Fruit fly (Drosophila melanogaster) whole organism, embryonic: ENCODE data around the gene CG10702.

ENCODE experiments used
- Antp ChIP-seq: fragments of 200-800 bp; sonication (Bioruptor generic); optimal IDR thresholded peaks from 3 replicates; lab custom pipeline; 2016; ENCODE audit warnings: missing biosample characterization, missing genetic modification characterization
- Awh ChIP-seq: fragments of 200-800 bp; sonication (Bioruptor generic); IDR thresholded peaks from 2 replicates; pipeline ENCODE4, ENCODE4 v1.3.6; 2022; ENCODE audit warnings: missing biosample characterization, missing genetic modification characterization
- CG1024 ChIP-seq: fragments of 200-800 bp; sonication (Bioruptor generic); IDR thresholded peaks from 2 replicates; pipeline ENCODE4 v1.3.6; 2022; ENCODE audit warnings: missing biosample characterization, missing genetic modification characterization
- CG12236 ChIP-seq: fragments of 200-800 bp; sonication (Bioruptor generic); optimal IDR thresholded peaks from 2 replicates; lab custom pipeline; 2016; ENCODE audit warnings: missing biosample characterization, missing genetic modification characterization
- CG12744 ChIP-seq: fragments of 200-800 bp; sonication (Bioruptor generic); optimal IDR thresholded peaks from 2 replicates; lab custom pipeline; 2016; ENCODE audit warnings: missing biosample characterization, missing genetic modification characterization
- CG16813 ChIP-seq: fragments of 200-800 bp; sonication (Bioruptor generic); IDR thresholded peaks from 3 replicates; pipeline ENCODE4 v1.3.6; 2022; ENCODE audit warnings: missing biosample characterization, missing genetic modification characterization; ENCODE audit not compliant: partially characterized antibody
- CG17361 ChIP-seq: fragments of 200-800 bp; sonication (Bioruptor generic); IDR thresholded peaks from 3 replicates; pipeline ENCODE4 v1.3.6; 2022; ENCODE audit warnings: missing biosample characterization, missing genetic modification characterization
- CG3726 ChIP-seq: fragments of 200-800 bp; sonication (Bioruptor generic); IDR thresholded peaks from 3 replicates; pipeline ENCODE4, ENCODE4 v1.3.6; 2022; ENCODE audit warnings: missing biosample characterization, missing genetic modification characterization
- CG3838 ChIP-seq: fragments of 200-800 bp; sonication (Bioruptor generic); optimal IDR thresholded peaks from 3 replicates; lab custom pipeline; 2016; ENCODE audit warnings: missing biosample characterization, missing genetic modification characterization
- CG5180 ChIP-seq: fragments of 200-800 bp; sonication (Bioruptor generic); optimal IDR thresholded peaks from 3 replicates; lab custom pipeline; 2017; ENCODE audit warnings: missing biosample characterization, missing genetic modification characterization, mild to moderate bottlenecking, moderate library complexity, missing genetic modification reagents
- CG7372 ChIP-seq: fragments of 200-800 bp; sonication (Bioruptor generic); IDR thresholded peaks from 2 replicates; pipeline ENCODE4 v1.3.6; 2022; ENCODE audit warnings: missing biosample characterization, missing genetic modification characterization
- CG7556 ChIP-seq: fragments of 200-800 bp; sonication (Bioruptor generic); optimal IDR thresholded peaks from 2 replicates; lab custom pipeline; 2017; ENCODE audit warnings: missing biosample characterization, mild to moderate bottlenecking, missing genetic modification characterization
- CG7745 ChIP-seq: fragments of 200-800 bp; sonication (Bioruptor generic); optimal IDR thresholded peaks from 2 replicates; lab custom pipeline; 2018; ENCODE audit warnings: missing biosample characterization, mild to moderate bottlenecking, missing genetic modification characterization, moderate library complexity
- CG7963 ChIP-seq: fragments of 200-800 bp; sonication (Bioruptor generic); IDR thresholded peaks from 3 replicates; pipeline ENCODE4 v1.3.6; 2022; ENCODE audit warnings: missing biosample characterization, missing genetic modification characterization; ENCODE audit not compliant: partially characterized antibody
- CG7987 ChIP-seq: fragments of 200-800 bp; sonication (Bioruptor generic); optimal IDR thresholded peaks from 2 replicates; lab custom pipeline; 2018; ENCODE audit warnings: missing biosample characterization, mild to moderate bottlenecking, missing genetic modification characterization, moderate library complexity
- CG9215 ChIP-seq: fragments of 200-800 bp; sonication (Bioruptor generic); IDR thresholded peaks from 2 replicates; pipeline ENCODE4 v1.3.6; 2022; ENCODE audit warnings: missing biosample characterization, missing genetic modification characterization
- CHES-1-like ChIP-seq: fragments of 200-800 bp; sonication (Bioruptor generic); optimal IDR thresholded peaks from 2 replicates; lab custom pipeline; 2016; ENCODE audit warnings: missing biosample characterization, missing genetic modification characterization
- Dek ChIP-seq: fragments of 200-800 bp; sonication (Bioruptor generic); optimal IDR thresholded peaks from 3 replicates; lab custom pipeline; 2019; ENCODE audit warnings: missing biosample characterization, mild to moderate bottlenecking, missing genetic modification characterization, moderate library complexity
- Drgx ChIP-seq: fragments of 200-800 bp; sonication (Bioruptor generic); IDR thresholded peaks from 2 replicates; pipeline ENCODE4 v1.3.6; 2022; ENCODE audit warnings: missing biosample characterization, missing genetic modification characterization
- Elba2 ChIP-seq: fragments of 200-800 bp; sonication (Bioruptor generic); optimal IDR thresholded peaks from 3 replicates; lab custom pipeline; 2016; ENCODE audit warnings: missing biosample characterization, missing genetic modification characterization
- Gsc ChIP-seq: fragments of 200-800 bp; sonication (Bioruptor generic); IDR thresholded peaks from 2 replicates; pipeline ENCODE4 v1.3.6; 2022; ENCODE audit warnings: missing biosample characterization, missing genetic modification characterization
- MBD-R2 ChIP-seq: fragments of 200-800 bp; sonication (Bioruptor generic); IDR thresholded peaks from 2 replicates; pipeline ENCODE4 v1.3.6; 2022; ENCODE audit warnings: missing biosample characterization, missing genetic modification characterization
- MESR4 ChIP-seq: fragments of 200-800 bp; sonication (Bioruptor generic); optimal IDR thresholded peaks from 2 replicates; lab custom pipeline; 2018; ENCODE audit warnings: missing biosample characterization, mild to moderate bottlenecking, missing genetic modification characterization, moderate library complexity
- Ptx1 ChIP-seq: fragments of 200-800 bp; sonication (Bioruptor generic); IDR thresholded peaks from 2 replicates; pipeline ENCODE4 v1.3.6; 2022; ENCODE audit warnings: missing biosample characterization, missing genetic modification characterization
- Vsx1 ChIP-seq: fragments of 200-800 bp; sonication (Bioruptor generic); optimal IDR thresholded peaks from 2 replicates; lab custom pipeline; 2017; ENCODE audit warnings: missing biosample characterization, mild to moderate bottlenecking, missing genetic modification characterization, missing genetic modification reagents
- YL-1 ChIP-seq: fragments of 200-800 bp; sonication (Bioruptor generic); optimal IDR thresholded peaks from 3 replicates; lab custom pipeline; 2017; ENCODE audit warnings: missing biosample characterization, mild to moderate bottlenecking, missing genetic modification characterization
- bsh ChIP-seq, 2 experiments: fragments of 200-800 bp; sonication (Bioruptor generic); optimal IDR thresholded peaks; 2 replicates each; lab custom pipeline; 2017 to 2018; ENCODE audit warnings: mild to moderate bottlenecking in 2 of 2, missing biosample characterization in 2 of 2, missing genetic modification characterization in 2 of 2, moderate library complexity in 1 of 2
- btn ChIP-seq: fragments of 200-800 bp; sonication (Bioruptor generic); optimal IDR thresholded peaks from 2 replicates; lab custom pipeline; 2016; ENCODE audit warnings: missing biosample characterization, missing genetic modification characterization
- crp ChIP-seq, 2 experiments: fragments of 200-800 bp; sonication (Bioruptor generic); optimal IDR thresholded peaks; 2 replicates in 1 of 2; 3 replicates in 1 of 2; lab custom pipeline; 2017; ENCODE audit warnings: missing biosample characterization in 2 of 2, missing genetic modification characterization in 2 of 2, mild to moderate bottlenecking in 1 of 2, moderate library complexity in 1 of 2
- ems ChIP-seq: fragments of 200-800 bp; sonication (Bioruptor generic); optimal IDR thresholded peaks from 3 replicates; lab custom pipeline; 2016; ENCODE audit warnings: missing biosample characterization, missing genetic modification characterization
- eve ChIP-seq, 2 experiments: fragments of >200 bp; optimal IDR thresholded peaks; 2 replicates each; lab custom pipeline; 2017; ENCODE audit warnings: missing biosample characterization in 2 of 2, missing genetic modification characterization in 2 of 2
- fd102C ChIP-seq: fragments of 200-800 bp; sonication (Bioruptor generic); optimal IDR thresholded peaks from 2 replicates; lab custom pipeline; 2018; ENCODE audit warnings: missing biosample characterization, mild to moderate bottlenecking, missing genetic modification characterization, moderate library complexity
- lov ChIP-seq, 2 experiments: fragments of 200-800 bp in 1 of 2; fragments of >200 bp in 1 of 2; sonication (Bioruptor generic) in 1 of 2; IDR thresholded peaks in 1 of 2; optimal IDR thresholded peaks in 1 of 2; 2 replicates in 1 of 2; 3 replicates in 1 of 2; pipeline versions ENCODE4 v1.3.6 to Lab custom; 2017 to 2022; ENCODE audit warnings: missing biosample characterization in 1 of 2, missing genetic modification characterization in 1 of 2
- mirr ChIP-seq: fragments of 200-800 bp; sonication (Bioruptor generic); optimal IDR thresholded peaks from 3 replicates; lab custom pipeline; 2018; ENCODE audit warnings: missing biosample characterization, mild to moderate bottlenecking, missing genetic modification characterization
- nmo ChIP-seq: fragments of 200-800 bp; sonication (Bioruptor generic); optimal IDR thresholded peaks from 2 replicates; lab custom pipeline; 2018; ENCODE audit warnings: missing biosample characterization, mild to moderate bottlenecking, missing genetic modification characterization, moderate library complexity
- nom ChIP-seq: fragments of 200-800 bp; sonication (Bioruptor generic); optimal IDR thresholded peaks from 2 replicates; lab custom pipeline; 2017; ENCODE audit warnings: missing biosample characterization, missing genetic modification characterization, mild to moderate bottlenecking, moderate library complexity, missing genetic modification reagents
- phol ChIP-seq: fragments of 200-800 bp; sonication (Bioruptor generic); optimal IDR thresholded peaks from 3 replicates; lab custom pipeline; 2018; ENCODE audit warnings: missing biosample characterization, mild to moderate bottlenecking, missing genetic modification characterization, moderate library complexity
- rib ChIP-seq: fragments of 200-800 bp; sonication (Bioruptor generic); IDR thresholded peaks from 2 replicates; pipeline ENCODE4 v1.3.6; 2022; ENCODE audit warnings: missing biosample characterization, missing genetic modification characterization
- schlank ChIP-seq: fragments of 200-800 bp; sonication (Bioruptor generic); optimal IDR thresholded peaks from 2 replicates; lab custom pipeline; 2018; ENCODE audit warnings: missing biosample characterization, mild to moderate bottlenecking, missing genetic modification characterization
- shn ChIP-seq: fragments of 200-800 bp; sonication (Bioruptor generic); optimal IDR thresholded peaks from 3 replicates; lab custom pipeline; 2016; ENCODE audit warnings: missing biosample characterization, missing genetic modification characterization
- sisA ChIP-seq: fragments of 200-800 bp; sonication (Bioruptor generic); IDR thresholded peaks from 2 replicates; pipeline ENCODE4 v1.3.6; 2022; ENCODE audit warnings: missing biosample characterization, missing genetic modification characterization
- sr ChIP-seq: fragments of 200-800 bp; sonication (Bioruptor generic); IDR thresholded peaks from 3 replicates; pipeline ENCODE4 v1.3.6; 2022; ENCODE audit warnings: missing biosample characterization, missing genetic modification characterization
- stwl ChIP-seq: fragments of 200-800 bp; sonication (Bioruptor generic); optimal IDR thresholded peaks from 3 replicates; lab custom pipeline; 2018; ENCODE audit warnings: missing biosample characterization, mild to moderate bottlenecking, missing genetic modification characterization, moderate library complexity
- tup ChIP-seq: fragments of 200-800 bp; sonication (Bioruptor generic); optimal IDR thresholded peaks from 2 replicates; lab custom pipeline; 2016; ENCODE audit warnings: missing biosample characterization, mild to moderate bottlenecking, missing genetic modification characterization, moderate library complexity
- tx ChIP-seq: fragments of 200-800 bp; sonication (Bioruptor generic); optimal IDR thresholded peaks from 2 replicates; lab custom pipeline; 2016; ENCODE audit warnings: missing biosample characterization, missing genetic modification characterization
- wor ChIP-seq: fragments of 200-800 bp; sonication (Bioruptor generic); IDR thresholded peaks from 2 replicates; pipeline ENCODE4 v1.3.6; 2022; ENCODE audit warnings: missing biosample characterization, missing genetic modification characterization
- z ChIP-seq: fragments of 200-800 bp; sonication (Bioruptor generic); IDR thresholded peaks from 3 replicates; pipeline ENCODE4 v1.3.6; 2022; ENCODE audit warnings: missing biosample characterization, missing genetic modification characterization

CG10702 gene

DNA sequence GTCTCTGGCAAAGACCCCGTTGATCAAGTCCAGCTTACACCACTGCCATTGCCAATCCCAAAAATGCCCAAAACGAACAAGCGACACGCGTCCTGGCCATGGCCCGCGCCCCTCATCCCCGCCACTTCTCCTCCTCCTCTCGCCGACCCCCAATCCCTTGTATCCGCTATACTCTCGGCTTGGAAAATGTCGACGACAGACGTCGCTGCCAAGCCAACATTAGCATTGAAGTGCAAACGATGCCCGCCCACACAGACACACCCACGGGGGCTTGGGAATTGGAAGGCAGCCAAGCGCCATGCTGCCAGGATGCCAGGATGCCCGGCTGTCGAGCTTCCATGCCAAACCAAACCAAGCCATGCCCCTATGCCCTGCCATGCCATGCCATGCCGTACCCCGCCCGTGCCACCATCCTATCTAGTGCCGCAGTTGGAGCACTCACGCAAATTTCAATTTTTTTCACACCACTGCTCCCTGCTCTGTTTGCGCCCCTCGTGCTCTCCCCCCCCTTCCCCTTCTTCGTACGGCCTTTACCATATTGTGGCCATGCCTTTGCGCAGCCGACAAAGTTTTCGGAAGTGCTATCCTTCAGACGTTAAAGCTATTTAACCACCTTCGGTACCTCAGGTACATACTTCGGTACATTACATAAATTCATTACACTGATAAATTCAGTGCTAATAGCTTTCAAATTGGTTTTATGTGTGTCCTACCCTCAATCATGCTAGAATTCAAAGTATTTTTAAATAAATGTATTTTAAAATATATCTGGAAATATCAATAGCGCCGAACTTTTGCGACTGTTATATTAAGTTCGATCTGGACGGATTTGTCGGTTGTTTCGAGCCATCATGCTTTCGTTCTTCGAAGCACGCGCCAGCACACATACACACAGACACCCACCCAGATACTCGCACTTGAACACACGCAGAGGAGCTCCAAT is 48.1 kb downstream of the CG10702 start (continued):
- TF ChIP-seq z (no peak), nmo (GFP tag; lab: Kevin White, UChicago) (peak; percentile 87), CG9215 (GFP tag; lab: Robert Waterston, UW) (peak; percentile 49; the same call in 1 of the 2 replicates), CG17361 (peak; percentile 88), CHES-1-like (GFP tag; lab: Kevin White, UChicago) (peak; percentile 35), crp (GFP tag; optimal IDR thresholded peaks at IDR 0.05; lab: Kevin White, UChicago) (peak in 1 of 2 experiments; percentile 34), Drgx (GFP tag; lab: Robert Waterston, UW) (no peak), CG7372 (peak; percentile 66), CG7556 (GFP tag; lab: Kevin White, UChicago) (peak; percentile 93), CG3726 (no peak), YL-1 (GFP tag; lab: Kevin White, UChicago) (peak; percentile 8), MBD-R2 (GFP tag; lab: Robert Waterston, UW) (0 out of 2 replicates have a peak, but pooled peaks have one; percentile 24), wor (GFP tag; lab: Robert Waterston, UW) (peak; percentile 69), CG16813 (GFP tag; lab: Robert Waterston, UW) (no peak), Dek (tag; lab: Kevin White, UChicago) (peak; percentile 78), CG12744 (GFP tag; lab: Kevin White, UChicago) (no peak), tup (GFP tag; lab: Kevin White, UChicago) (no peak), Gsc (no peak), Vsx1 (GFP tag; lab: Kevin White, UChicago) (peak; percentile 62), ems (GFP tag; lab: Kevin White, UChicago) (peak; percentile 43), CG12236 (no peak), CG7745 (tag; lab: Kevin White, UChicago) (no peak), CG3838 (no peak), bsh (GFP tag; optimal IDR thresholded peaks at IDR 0.05; lab: Kevin White, UChicago) (peak; percentile 81 to 82), lov (optimal IDR thresholded peaks at IDR 0.05; lab: Kevin White, UChicago) (no peak), lov (GFP tag; IDR thresholded peaks at IDR 0.05; lab: Robert Waterston, UW) (no peak), phol (tag; lab: Kevin White, UChicago) (peak; percentile 76), fd102C (GFP tag; lab: Kevin White, UChicago) (no peak), CG7963 (GFP tag; lab: Robert Waterston, UW) (no peak), mirr (peak; percentile 49), shn (GFP tag; lab: Kevin White, UChicago) (peak; percentile 49), Ptx1 (GFP tag; lab: Robert Waterston, UW) (peak; percentile 86), nom (peak; percentile 74), schlank (tag; lab: Kevin White, UChicago) (peak; percentile 31), Antp (GFP tag; lab: Kevin White, UChicago) (peak; percentile 42), Awh (GFP tag; lab: Robert Waterston, UW) (0 out of 2 replicates have a peak, but pooled peaks have one; percentile 34), btn (no peak), rib (GFP tag; lab: Robert Waterston, UW) (no peak; the same call in 1 of the 2 replicates), Elba2 (GFP tag; lab: Kevin White, UChicago) (no peak), CG5180 (GFP tag; lab: Kevin White, UChicago) (peak; percentile 58), CG7987 (GFP tag; lab: Kevin White, UChicago) (peak; percentile 3), tx (GFP tag; lab: Kevin White, UChicago) (no peak), sr (GFP tag; lab: Robert Waterston, UW) (no peak), sisA (GFP tag; lab: Robert Waterston, UW) (peak; percentile 49), stwl (tag; lab: Kevin White, UChicago) (no peak), eve (GFP tag; optimal IDR thresholded peaks at IDR 0.05; lab: Kevin White, UChicago) (no peak), MESR4 (peak; percentile 16), CG1024 (GFP tag; lab: Robert Waterston, UW) (no peak)
